Worm (Caenorhabditis elegans) whole organism, late embryonic: ENCODE data around the gene C08B6.10.

Experiments
- C08G9.2 ChIP-seq: sonication (generic microtip); optimal IDR thresholded peaks from 2 replicates; lab custom pipeline; 2016; ENCODE audit warnings: mild to moderate bottlenecking, missing genetic modification characterization, moderate library complexity, missing compliant biosample characterization
- K09A11.1 ChIP-seq: sonication (generic microtip); optimal IDR thresholded peaks from 2 replicates; lab custom pipeline; 2017; ENCODE audit warnings: antibody characterized with exemption, mild to moderate bottlenecking, missing genetic modification characterization, missing compliant biosample characterization; ENCODE audit not compliant: insufficient read depth
- Y22D7AL.16 ChIP-seq: sonication (generic microtip); optimal IDR thresholded peaks from 2 replicates; lab custom pipeline; 2016; ENCODE audit warnings: missing genetic modification characterization, missing compliant biosample characterization
- ahr-1 ChIP-seq: sonication (generic microtip); optimal IDR thresholded peaks from 2 replicates; lab custom pipeline; 2016; ENCODE audit warnings: missing genetic modification characterization, missing compliant biosample characterization
- ama-1 ChIP-seq: fragments of 150-350 bp; optimal IDR thresholded peaks from 2 replicates; lab custom pipeline; 2014
- ceh-14 ChIP-seq: sonication (generic microtip); optimal IDR thresholded peaks from 2 replicates; lab custom pipeline; 2016; ENCODE audit warnings: missing genotype, missing genetic modification characterization, missing compliant biosample characterization
- ceh-2 ChIP-seq: sonication (generic microtip); optimal IDR thresholded peaks from 2 replicates; lab custom pipeline; 2016; ENCODE audit warnings: missing genotype, missing genetic modification characterization, missing compliant biosample characterization
- ceh-24 ChIP-seq: sonication (generic microtip); optimal IDR thresholded peaks from 2 replicates; lab custom pipeline; 2016; ENCODE audit warnings: mild to moderate bottlenecking, missing genetic modification characterization, missing compliant biosample characterization
- ceh-30 ChIP-seq: fragments of 150-350 bp; optimal IDR thresholded peaks from 2 replicates; lab custom pipeline; 2014; ENCODE audit warnings: missing biosample characterization, missing genetic modification characterization
- ceh-31 ChIP-seq: sonication (generic microtip); optimal IDR thresholded peaks from 2 replicates; lab custom pipeline; 2016; ENCODE audit warnings: missing genetic modification characterization, missing compliant biosample characterization
- ceh-34 ChIP-seq: sonication (generic microtip); optimal IDR thresholded peaks from 2 replicates; lab custom pipeline; 2016; ENCODE audit warnings: mild to moderate bottlenecking, missing genetic modification characterization, missing compliant biosample characterization
- ceh-48 ChIP-seq: sonication (generic microtip); optimal IDR thresholded peaks from 2 replicates; lab custom pipeline; 2016; ENCODE audit warnings: missing genetic modification characterization, inconsistent platforms, missing compliant biosample characterization
- ceh-9 ChIP-seq: sonication (generic microtip); optimal IDR thresholded peaks from 2 replicates; lab custom pipeline; 2016; ENCODE audit warnings: mild to moderate bottlenecking, missing genetic modification characterization, inconsistent platforms, missing compliant biosample characterization
- che-1 ChIP-seq: sonication (generic microtip); optimal IDR thresholded peaks from 2 replicates; lab custom pipeline; 2016; ENCODE audit warnings: mild to moderate bottlenecking, missing genetic modification characterization, missing compliant biosample characterization
- elt-2 ChIP-seq: sonication (generic microtip); optimal IDR thresholded peaks from 2 replicates; lab custom pipeline; 2016; ENCODE audit warnings: missing genetic modification reagents, missing genetic modification characterization, missing compliant biosample characterization
- elt-4 ChIP-seq: sonication (generic microtip); optimal IDR thresholded peaks from 2 replicates; lab custom pipeline; 2016; ENCODE audit warnings: missing genetic modification characterization, missing compliant biosample characterization
- fkh-10 ChIP-seq: fragments of 150-350 bp; optimal IDR thresholded peaks from 2 replicates; lab custom pipeline; 2014; ENCODE audit warnings: missing biosample characterization, missing genetic modification reagents, missing genetic modification characterization
- fkh-6 ChIP-seq: sonication (generic microtip); optimal IDR thresholded peaks from 2 replicates; lab custom pipeline; 2016; ENCODE audit warnings: missing genetic modification characterization, missing compliant biosample characterization
- gmeb-2 ChIP-seq: sonication (generic microtip); optimal IDR thresholded peaks from 2 replicates; lab custom pipeline; 2016; ENCODE audit warnings: missing genetic modification characterization, inconsistent platforms, missing compliant biosample characterization
- hlh-13 ChIP-seq: fragments of 200-800 bp; sonication (Bioruptor generic); optimal IDR thresholded peaks from 2 replicates; lab custom pipeline; 2018; ENCODE audit warnings: mild to moderate bottlenecking, missing genetic modification characterization, missing compliant biosample characterization
- hlh-30 ChIP-seq: sonication (generic microtip); optimal IDR thresholded peaks from 2 replicates; lab custom pipeline; 2017; ENCODE audit warnings: antibody characterized with exemption, missing genetic modification characterization, missing compliant biosample characterization; ENCODE audit not compliant: insufficient read depth
- hlh-6 ChIP-seq: sonication (generic microtip); optimal IDR thresholded peaks from 2 replicates; lab custom pipeline; 2016; ENCODE audit warnings: missing genotype, missing genetic modification characterization, missing compliant biosample characterization
- hlh-8 ChIP-seq: sonication (generic microtip); optimal IDR thresholded peaks from 2 replicates; lab custom pipeline; 2016; ENCODE audit warnings: missing genotype, missing genetic modification characterization, missing compliant biosample characterization
- lin-11 ChIP-seq: fragments of 200-800 bp; sonication (Bioruptor generic); optimal IDR thresholded peaks from 2 replicates; lab custom pipeline; 2018; ENCODE audit warnings: mild to moderate bottlenecking, missing genetic modification characterization, missing compliant biosample characterization
- madf-2 ChIP-seq: sonication (generic microtip); optimal IDR thresholded peaks from 2 replicates; lab custom pipeline; 2017; ENCODE audit warnings: missing genetic modification characterization, missing compliant biosample characterization
- mec-3 ChIP-seq: sonication (generic microtip); optimal IDR thresholded peaks from 2 replicates; lab custom pipeline; 2016; ENCODE audit warnings: borderline replicate concordance, missing genetic modification characterization, missing compliant biosample characterization
- nhr-11 ChIP-seq: fragments of 150-350 bp; optimal IDR thresholded peaks from 2 replicates; lab custom pipeline; 2014; ENCODE audit warnings: missing biosample characterization, missing genetic modification characterization
- nhr-232 ChIP-seq: sonication (generic microtip); optimal IDR thresholded peaks from 2 replicates; lab custom pipeline; 2016; ENCODE audit warnings: missing genetic modification characterization, missing compliant biosample characterization
- npax-4 ChIP-seq: sonication (generic microtip); optimal IDR thresholded peaks from 2 replicates; lab custom pipeline; 2016; ENCODE audit warnings: missing genetic modification characterization, missing compliant biosample characterization
- pax-1 ChIP-seq: fragments of 150-350 bp; optimal IDR thresholded peaks from 2 replicates; lab custom pipeline; 2014; ENCODE audit warnings: missing biosample characterization, missing genetic modification characterization
- pqm-1 ChIP-seq: sonication (generic microtip); optimal IDR thresholded peaks from 2 replicates; lab custom pipeline; 2016; ENCODE audit warnings: missing genetic modification characterization, missing compliant biosample characterization
- ref-2 ChIP-seq: sonication (generic microtip); optimal IDR thresholded peaks from 2 replicates; lab custom pipeline; 2016; ENCODE audit warnings: missing genetic modification characterization, missing compliant biosample characterization
- sox-4 ChIP-seq: sonication (generic microtip); optimal IDR thresholded peaks from 2 replicates; lab custom pipeline; 2017; ENCODE audit warnings: mild to moderate bottlenecking, missing genetic modification characterization, inconsistent platforms, missing compliant biosample characterization
- syd-9 ChIP-seq: sonication (generic microtip); optimal IDR thresholded peaks from 2 replicates; lab custom pipeline; 2016; ENCODE audit warnings: mild to moderate bottlenecking, missing genetic modification characterization, moderate library complexity, missing compliant biosample characterization
- unc-3 ChIP-seq, 2 experiments: fragments of 200-800 bp in 1 of 2; sonication (Bioruptor generic) in 1 of 2; sonication (generic microtip) in 1 of 2; conservative IDR thresholded peaks in 1 of 2; optimal IDR thresholded peaks in 1 of 2; 2 replicates each; pipeline versions ENCODE4 v1.3.6 to Lab custom; 2016 to 2022; ENCODE audit warnings: missing compliant biosample characterization in 2 of 2, missing genetic modification characterization in 2 of 2, missing genetic modification reagents in 1 of 2
- unc-42 ChIP-seq: sonication (generic microtip); optimal IDR thresholded peaks from 2 replicates; lab custom pipeline; 2016; ENCODE audit warnings: missing genotype, missing genetic modification characterization, missing compliant biosample characterization
- unc-55 ChIP-seq: sonication (generic microtip); optimal IDR thresholded peaks from 2 replicates; lab custom pipeline; 2017; ENCODE audit warnings: missing biosample characterization, missing genetic modification reagents, missing genetic modification characterization
- unc-86 ChIP-seq: sonication (generic microtip); optimal IDR thresholded peaks from 2 replicates; lab custom pipeline; 2016; ENCODE audit warnings: missing genetic modification characterization, missing compliant biosample characterization
- zip-5 ChIP-seq: sonication (generic microtip); optimal IDR thresholded peaks from 2 replicates; lab custom pipeline; 2016; ENCODE audit warnings: missing genetic modification characterization, missing compliant biosample characterization
- ztf-16 ChIP-seq: sonication (generic microtip); optimal IDR thresholded peaks from 2 replicates; lab custom pipeline; 2017; ENCODE audit warnings: missing genetic modification characterization, missing compliant biosample characterization

C08B6.10 gene

ce11 chrV:10123324-10123723 lies 2.0 kb upstream of the C08B6.10 start, which contains the start of gene C08B6.6:
TSS of gene C08B6.6 (plus strand) at chrV:10123624.
- TF ChIP-seq nhr-232 (tag; lab: Kevin White, UChicago) (no peak), ceh-2 (tag; lab: Kevin White, UChicago) (no peak), gmeb-2 (no peak), ref-2 (tag; lab: Kevin White, UChicago) (no peak), fkh-10 (GFP tag; lab: Kevin White, UChicago) (no peak), ama-1 (no peak), ceh-30 (tag; lab: Kevin White, UChicago) (no peak), ceh-48 (tag; lab: Kevin White, UChicago) (no peak), pqm-1 (no peak), ceh-34 (tag; lab: Kevin White, UChicago) (no peak), C08G9.2 (tag; lab: Kevin White, UChicago) (no peak)

DNA sequence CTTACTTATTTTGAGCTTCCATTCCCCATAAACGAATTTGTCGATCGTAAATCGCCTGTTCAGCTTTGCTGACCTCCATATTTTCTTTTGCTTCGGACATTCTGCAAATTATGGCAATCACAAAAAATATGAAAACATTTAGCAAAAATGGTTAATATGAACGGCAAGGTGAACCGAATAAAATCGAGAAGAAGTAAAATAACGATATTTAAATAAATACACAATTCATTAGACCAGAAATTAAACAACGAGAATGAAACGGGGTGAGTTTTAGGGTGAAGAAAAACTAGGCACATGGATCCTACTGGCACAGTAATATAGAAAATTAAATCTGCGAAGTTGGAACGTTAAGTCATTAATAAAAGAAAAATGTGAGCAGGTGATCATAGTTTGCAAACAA lies 4.9 kb downstream of the C08B6.10 start, which contains the start of gene aos-1:
Gene aos-1, minus strand, starts transcription at position 101 of the 400 bp plus-strand sequence.
- no peak for TF ChIP-seq ceh-9
- TF ChIP-seq pqm-1: no peak
- no peak for TF ChIP-seq ahr-1 (tag; lab: Kevin White, UChicago)
- TF ChIP-seq gmeb-2: no peak
- no peak for TF ChIP-seq lin-11 (tag; lab: Kevin White, UChicago)
- TF ChIP-seq ceh-30 (tag; lab: Kevin White, UChicago): no peak
- no peak for TF ChIP-seq unc-55 (GFP tag; lab: Kevin White, UChicago)
- no peak for TF ChIP-seq che-1 (tag; lab: Kevin White, UChicago)
- no peak for TF ChIP-seq fkh-10 (GFP tag; lab: Kevin White, UChicago)
- TF ChIP-seq Y22D7AL.16: no peak
- TF ChIP-seq nhr-232 (tag; lab: Kevin White, UChicago): no peak
- no peak for TF ChIP-seq hlh-6 (tag; lab: Kevin White, UChicago)
- TF ChIP-seq unc-86 (tag; lab: Kevin White, UChicago): no peak
- no peak for TF ChIP-seq ceh-24 (tag; lab: Kevin White, UChicago)
- TF ChIP-seq ztf-16 (tag; lab: Kevin White, UChicago): no peak
- TF ChIP-seq pax-1 (tag; lab: Kevin White, UChicago): no peak
- no peak for TF ChIP-seq ceh-31 (tag; lab: Kevin White, UChicago)
- no peak for TF ChIP-seq sox-4 (tag; lab: Kevin White, UChicago)

- TF ChIP-seq syd-9 (tag; lab: Kevin White, UChicago): no peak
- TF ChIP-seq fkh-6: no peak
- no peak for TF ChIP-seq npax-4 (tag; lab: Kevin White, UChicago)
- no peak for TF ChIP-seq hlh-30 (tag; lab: Kevin White, UChicago)
- no peak for TF ChIP-seq ceh-2 (tag; lab: Kevin White, UChicago)
- no peak for TF ChIP-seq Y22D7AL.16
- no peak for TF ChIP-seq pqm-1
- no peak for TF ChIP-seq hlh-13 (GFP tag; lab: Kevin White, UChicago)
- TF ChIP-seq, all 69 proteins: peak for 0
Observed at ce11 chrV:10133277-10133676, 8.0 kb downstream of the C08B6.10 start.

DNA sequence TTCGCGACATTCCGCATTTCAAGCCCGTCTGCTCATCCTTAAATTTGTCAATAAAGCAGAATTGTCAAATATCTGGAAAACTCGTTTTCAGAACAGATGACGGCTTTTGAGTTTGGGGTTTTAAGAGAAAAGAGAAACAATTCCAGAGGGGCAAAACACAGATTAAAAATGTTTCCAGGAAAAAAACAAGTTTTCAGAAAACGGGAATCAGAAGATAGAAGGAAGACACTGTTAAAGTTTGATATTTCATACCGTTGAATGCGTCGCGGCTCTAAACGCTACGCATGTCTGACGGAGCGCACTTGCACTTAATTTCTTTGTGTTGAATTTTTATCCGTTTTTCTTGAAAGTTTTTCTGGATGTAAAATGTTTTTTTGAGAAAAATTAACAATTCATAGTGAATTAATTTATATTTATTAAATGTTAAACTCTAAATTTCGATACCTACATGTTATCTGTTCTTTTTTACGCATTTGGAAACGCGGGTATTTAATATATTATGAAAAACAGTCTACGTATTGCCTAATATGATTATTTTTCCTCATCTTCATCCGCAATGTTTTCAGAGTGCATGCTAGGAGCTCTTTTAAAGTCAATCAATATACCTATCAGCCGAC lies 8.9 kb downstream of the C08B6.10 start, which contains the start of the genes C08B6.18, wdr-20 and C08B6.8:
Gene C08B6.18, minus strand, starts transcription at position 51 of the 617 bp plus-strand sequence.
Gene wdr-20, minus strand, starts transcription at position 82 of the 617 bp plus-strand sequence.
Gene C08B6.8, plus strand, starts transcription at position 567 of the 617 bp plus-strand sequence.
- TF ChIP-seq pqm-1: no peak
- no peak for TF ChIP-seq ceh-14 (tag; lab: Kevin White, UChicago)
- TF ChIP-seq unc-42 (tag; lab: Kevin White, UChicago): peak; percentile 4

DNA sequence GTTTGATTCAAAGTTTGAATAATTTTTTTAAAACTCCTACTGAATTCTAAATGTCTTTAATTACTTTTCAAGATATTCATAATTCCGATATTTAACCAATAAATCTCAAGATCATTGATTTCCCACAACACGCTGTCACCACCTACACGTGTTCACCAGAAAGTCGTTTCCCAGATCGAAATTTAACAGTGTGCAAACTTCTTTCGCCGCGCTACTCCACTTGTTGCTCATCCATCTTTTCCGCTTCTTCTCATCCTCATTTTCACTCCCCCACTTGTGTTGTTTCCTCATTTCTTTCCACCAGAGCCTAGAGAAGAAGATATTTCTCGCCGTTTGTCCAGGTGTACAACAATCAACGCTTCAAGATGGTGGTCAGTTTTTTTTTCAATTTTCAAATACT lies 20.4 kb downstream of the C08B6.10 start, which contains the start of gene C51E3.9:
Gene C51E3.9, plus strand, starts transcription at position 301 of the 400 bp plus-strand sequence.
- TF ChIP-seq K09A11.1 (no peak), ceh-24 (tag; lab: Kevin White, UChicago) (no peak), npax-4 (tag; lab: Kevin White, UChicago) (no peak), elt-4 (tag; lab: Kevin White, UChicago) (no peak), ceh-34 (tag; lab: Kevin White, UChicago) (no peak), zip-5 (no peak), ceh-31 (tag; lab: Kevin White, UChicago) (no peak), madf-2 (tag; lab: Kevin White, UChicago) (no peak), hlh-8 (tag; lab: Kevin White, UChicago) (no peak), elt-2 (no peak), ahr-1 (tag; lab: Kevin White, UChicago) (no peak), che-1 (tag; lab: Kevin White, UChicago) (no peak), unc-3 (GFP tag; conservative IDR thresholded peaks at IDR 0.05; lab: Robert Waterston, UW) (no peak), unc-3 (tag; optimal IDR thresholded peaks at IDR 0.05; lab: Kevin White, UChicago) (no peak), ceh-48 (tag; lab: Kevin White, UChicago) (no peak), mec-3 (tag; lab: Kevin White, UChicago) (no peak), nhr-11 (no peak)
